Worm (Caenorhabditis elegans): ENCODE measurements around the gene T24H7.9.

Gene T24H7.9

DNA sequence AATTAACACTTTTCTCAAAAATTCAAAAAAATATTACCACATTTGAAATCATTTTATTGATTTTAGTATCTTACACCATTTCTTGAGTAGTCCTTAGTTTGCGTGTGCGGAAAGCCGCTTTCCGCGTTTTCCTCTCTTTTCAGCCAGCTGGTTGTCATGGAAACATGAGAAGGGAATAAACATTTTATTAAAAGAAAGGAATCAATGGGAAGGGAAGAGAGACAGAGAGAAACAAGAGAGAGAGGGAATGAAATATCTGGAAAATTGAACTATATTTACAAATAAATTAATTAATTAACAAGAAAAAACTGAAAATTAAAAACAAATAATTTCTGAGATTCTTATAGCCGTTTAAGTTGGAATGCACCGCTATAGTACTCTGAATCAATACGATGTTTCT, 16.0 kb downstream of the T24H7.9 start, which contains the start of gene mks-2:
Gene mks-2, minus strand, starts transcription at position 101 of the 400 bp plus-strand sequence.
- no peak for TF ChIP-seq ceh-9 (tag; optimal IDR thresholded peaks at IDR 0.05)
- no peak for TF ChIP-seq nhr-77 (tag; optimal IDR thresholded peaks at IDR 0.05)
- no peak for TF ChIP-seq ama-1 (optimal IDR thresholded peaks at IDR 0.05)
- no peak for TF ChIP-seq nhr-11 (tag; optimal IDR thresholded peaks at IDR 0.05)
- no peak for TF ChIP-seq snpc-4 (tag; optimal IDR thresholded peaks at IDR 0.05)
- TF ChIP-seq ztf-4 (tag; optimal IDR thresholded peaks at IDR 0.05): no peak
- TF ChIP-seq nhr-23 (tag; optimal IDR thresholded peaks at IDR 0.05): no peak
- TF ChIP-seq fkh-2 (tag; optimal IDR thresholded peaks at IDR 0.05): no peak
- no peak for TF ChIP-seq pha-4 (tag; optimal IDR thresholded peaks at IDR 0.05)
- TF ChIP-seq unc-62 (GFP tag; optimal IDR thresholded peaks at IDR 0.05): no peak

DNA sequence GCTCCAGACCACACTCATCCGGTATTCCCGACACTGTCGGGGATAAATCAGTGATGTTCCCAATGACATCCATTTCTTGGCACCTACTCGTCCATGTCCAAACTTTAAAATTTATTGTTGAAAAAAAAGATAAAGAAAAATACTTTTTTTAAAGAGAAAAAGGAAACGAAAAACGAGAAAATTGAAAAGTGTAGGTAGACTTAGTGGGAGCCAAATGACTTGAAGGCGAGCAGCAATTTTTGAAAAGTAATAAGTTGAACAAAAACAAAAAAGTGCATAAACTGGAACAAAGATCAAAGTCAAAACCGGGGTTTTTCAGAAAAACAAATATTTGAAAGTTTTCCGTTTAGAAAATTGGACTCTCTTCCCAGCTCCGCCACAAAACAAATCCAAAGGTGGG, 27.2 kb downstream of the T24H7.9 start, which contains the start of gene daf-37:
Gene daf-37, minus strand, starts transcription at position 101 of the 400 bp plus-strand sequence.
- TF ChIP-seq unc-62 (GFP tag; optimal IDR thresholded peaks at IDR 0.05) (no peak), skn-1 (tag; optimal IDR thresholded peaks at IDR 0.05) (no peak), ztf-4 (tag; optimal IDR thresholded peaks at IDR 0.05) (no peak), nhr-23 (tag; optimal IDR thresholded peaks at IDR 0.05) (no peak), mdl-1 (tag; optimal IDR thresholded peaks at IDR 0.05) (no peak), jun-1 (tag; optimal IDR thresholded peaks at IDR 0.05) (no peak), ceh-28 (tag; optimal IDR thresholded peaks at IDR 0.05) (no peak), egl-27 (tag; optimal IDR thresholded peaks at IDR 0.05) (no peak), nhr-67 (tag; optimal IDR thresholded peaks at IDR 0.05) (no peak), fkh-2 (tag; optimal IDR thresholded peaks at IDR 0.05) (no peak), ceh-82 (tag; optimal IDR thresholded peaks at IDR 0.05) (no peak), lsy-12 (tag; optimal IDR thresholded peaks at IDR 0.05) (no peak), fos-1 (tag; optimal IDR thresholded peaks at IDR 0.05) (no peak), lin-15B (tag; optimal IDR thresholded peaks at IDR 0.05) (no peak), nhr-12 (tag; optimal IDR thresholded peaks at IDR 0.05) (no peak), nhr-76 (tag; optimal IDR thresholded peaks at IDR 0.05) (no peak), nhr-25 (tag; optimal IDR thresholded peaks at IDR 0.05) (no peak), pha-4 (tag; optimal IDR thresholded peaks at IDR 0.05) (no peak), egl-5 (tag; optimal IDR thresholded peaks at IDR 0.05) (no peak)

DNA sequence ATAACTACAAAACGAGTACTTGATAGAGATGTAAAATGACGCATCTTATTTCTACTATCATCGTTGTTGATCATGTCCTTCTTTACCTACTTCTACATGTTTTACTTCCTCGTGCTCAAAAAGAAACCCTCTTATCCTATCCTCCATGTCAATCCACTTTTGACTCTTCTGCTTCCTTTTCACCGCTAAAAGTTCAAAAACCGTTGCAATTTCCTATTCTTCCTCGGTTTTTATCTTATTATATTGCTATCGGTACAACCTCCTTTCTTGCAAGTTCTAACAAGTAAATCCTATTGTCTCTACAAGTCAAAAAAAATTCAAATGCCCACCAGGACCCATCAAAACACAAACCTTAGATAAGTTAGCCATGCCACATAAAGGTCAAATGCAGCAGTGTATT, 28.1 kb downstream of the T24H7.9 start:
- TF ChIP-seq ceh-82 (tag; optimal IDR thresholded peaks at IDR 0.05): no peak
- peak; percentile 71 for TF ChIP-seq fkh-10 (GFP tag; optimal IDR thresholded peaks at IDR 0.05)

DNA sequence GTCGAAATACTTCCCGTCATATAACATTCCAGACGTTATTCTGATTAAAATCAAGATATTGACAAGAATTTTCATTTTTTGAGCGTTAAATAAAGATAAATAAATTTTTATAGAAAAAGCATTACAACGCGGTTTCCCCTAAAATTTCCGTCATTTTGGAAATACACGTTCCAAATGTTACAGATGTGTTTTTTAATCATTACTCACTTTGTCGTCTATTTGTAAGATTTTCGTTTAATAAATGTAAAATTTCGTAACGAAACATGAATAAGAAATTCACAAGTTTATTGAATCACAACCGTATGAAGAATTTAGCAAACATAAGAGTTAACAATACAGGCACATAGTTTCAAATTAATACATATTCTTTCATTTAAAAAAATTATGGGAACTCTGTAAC, 32.4 kb downstream of the T24H7.9 start, which contains the start of gene C30B5.17:
Gene C30B5.17, minus strand, starts transcription at position 101 of the 400 bp plus-strand sequence.
- TF ChIP-seq mdl-1 (tag; optimal IDR thresholded peaks at IDR 0.05) (no peak), unc-62 (GFP tag; optimal IDR thresholded peaks at IDR 0.05) (no peak), egl-5 (tag; optimal IDR thresholded peaks at IDR 0.05) (no peak), aly-2 (tag; optimal IDR thresholded peaks at IDR 0.05) (no peak), nhr-43 (tag; optimal IDR thresholded peaks at IDR 0.05; ENCODE audit: poor library complexity, severe bottlenecking) (no peak), ceh-82 (tag; optimal IDR thresholded peaks at IDR 0.05) (no peak), zag-1 (tag; optimal IDR thresholded peaks at IDR 0.05) (no peak), ama-1 (optimal IDR thresholded peaks at IDR 0.05) (no peak), egl-27 (tag; optimal IDR thresholded peaks at IDR 0.05) (no peak), ceh-28 (tag; optimal IDR thresholded peaks at IDR 0.05) (no peak), nhr-12 (tag; optimal IDR thresholded peaks at IDR 0.05) (no peak), eor-1 (tag; optimal IDR thresholded peaks at IDR 0.05) (no peak), pha-4 (tag; optimal IDR thresholded peaks at IDR 0.05) (no peak), nhr-77 (tag; optimal IDR thresholded peaks at IDR 0.05) (no peak), hmg-11 (tag; optimal IDR thresholded peaks at IDR 0.05) (no peak), lin-15B (tag; optimal IDR thresholded peaks at IDR 0.05) (no peak), pqm-1 (tag; optimal IDR thresholded peaks at IDR 0.05) (no peak)

DNA sequence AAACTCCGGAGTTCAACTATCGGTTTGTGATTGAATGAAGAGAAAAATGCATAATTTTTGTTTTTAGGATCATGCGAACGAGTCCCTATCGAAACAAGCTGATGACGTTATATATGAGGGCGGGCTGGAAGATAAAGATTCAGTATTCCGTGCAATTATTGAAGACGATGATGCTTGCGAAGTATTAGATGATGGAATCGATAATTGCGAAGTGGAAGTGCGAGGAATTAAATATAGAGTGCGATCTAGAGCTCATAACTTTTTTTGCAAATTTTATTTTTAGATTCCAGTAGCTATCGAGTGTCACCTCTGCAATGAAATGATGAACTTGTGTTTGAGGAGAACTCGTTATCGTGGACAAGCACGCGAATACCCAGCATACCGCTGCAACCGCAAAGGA, 36.3 kb downstream of the T24H7.9 start:
- TF ChIP-seq pqm-1 (tag; optimal IDR thresholded peaks at IDR 0.05) (no peak), tbx-2 (tag; optimal IDR thresholded peaks at IDR 0.05) (no peak)

DNA sequence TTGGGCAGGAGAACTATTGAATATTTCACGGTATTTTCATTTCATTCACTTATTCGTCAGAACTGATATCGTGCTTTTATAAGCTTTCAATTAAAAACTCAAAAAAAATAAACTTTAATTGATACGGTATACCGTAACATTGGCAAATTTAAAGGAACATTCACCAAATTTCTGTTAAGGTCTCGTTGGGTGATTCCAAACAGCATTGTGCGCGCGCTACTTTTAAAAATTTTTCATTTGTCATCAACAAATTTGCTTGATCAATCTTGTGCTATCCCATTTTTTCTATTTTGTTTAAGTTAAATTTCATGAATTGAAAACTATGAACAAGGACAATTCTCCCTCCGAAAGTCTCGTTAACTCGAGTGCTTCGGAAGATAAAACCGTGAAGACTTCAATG, 36.8 kb downstream of the T24H7.9 start, which contains the start of gene szy-4:
Gene szy-4, plus strand, starts transcription at position 229 of the 400 bp plus-strand sequence.
- no peak for TF ChIP-seq nhr-23 (tag; optimal IDR thresholded peaks at IDR 0.05)
- no peak for TF ChIP-seq nfya-1 (tag; optimal IDR thresholded peaks at IDR 0.05; ENCODE audit: insufficient read depth)
- no peak for TF ChIP-seq sea-2 (GFP tag; optimal IDR thresholded peaks at IDR 0.05)
- no peak for TF ChIP-seq elt-1 (tag; optimal IDR thresholded peaks at IDR 0.05)
- no peak for TF ChIP-seq ama-1 (optimal IDR thresholded peaks at IDR 0.05)
- no peak for TF ChIP-seq ztf-4 (tag; optimal IDR thresholded peaks at IDR 0.05)
- TF ChIP-seq lsy-12 (tag; optimal IDR thresholded peaks at IDR 0.05): no peak
- TF ChIP-seq ceh-28 (tag; optimal IDR thresholded peaks at IDR 0.05): no peak
- TF ChIP-seq mml-1 (tag; optimal IDR thresholded peaks at IDR 0.05): no peak
- no peak for TF ChIP-seq elt-3 (tag; optimal IDR thresholded peaks at IDR 0.05)
- no peak for TF ChIP-seq R02D3.7 (tag; optimal IDR thresholded peaks at IDR 0.05)
- no peak for TF ChIP-seq fkh-10 (GFP tag; optimal IDR thresholded peaks at IDR 0.05)
- TF ChIP-seq unc-39 (tag; optimal IDR thresholded peaks at IDR 0.05): no peak

Measured in whole organism, L3 larva.